Worm (Caenorhabditis elegans) whole organism, L1 larva: ENCODE data around the gene T05D4.2.
A peak's percentile ranks its signal among the peaks of the same experiment; 100 is the strongest.

Experiments used
- ama-1 ChIP-seq: fragments of 150-350 bp; optimal IDR thresholded peaks from 2 replicates; lab custom pipeline; 2014
- blmp-1 ChIP-seq: fragments of 150-350 bp; optimal IDR thresholded peaks from 2 replicates; lab custom pipeline; 2014; ENCODE audit warnings: missing biosample characterization, missing genetic modification characterization
- ceh-82 ChIP-seq, 3 experiments: fragments of 150-350 bp in 1 of 3; sonication (generic microtip) in 2 of 3; optimal IDR thresholded peaks; 2 replicates each; lab custom pipeline; 2014 to 2017; ENCODE audit warnings: missing biosample characterization in 3 of 3, missing genetic modification characterization in 3 of 3
- efl-1 ChIP-seq, 4 experiments: fragments of 150-350 bp; optimal IDR thresholded peaks in 3 of 4; peaks in 1 of 4; 1 replicate in 1 of 4; 2 replicates in 3 of 4; lab custom pipeline; 2014; ENCODE audit warnings: missing biosample characterization in 2 of 4, missing genetic modification characterization in 2 of 4, missing genetic modification reagents in 2 of 4
- egl-27 ChIP-seq, 2 experiments: fragments of 150-350 bp in 1 of 2; sonication (generic microtip); optimal IDR thresholded peaks; 3 replicates each; lab custom pipeline; 2017 to 2018; ENCODE audit warnings: missing biosample characterization in 2 of 2, missing genetic modification characterization in 2 of 2, missing genetic modification reagents in 2 of 2
- jun-1 ChIP-seq: fragments of 150-350 bp; optimal IDR thresholded peaks from 2 replicates; lab custom pipeline; 2014; ENCODE audit warnings: missing biosample characterization, missing genetic modification reagents, missing genetic modification characterization
- pqm-1 ChIP-seq: sonication (generic microtip); optimal IDR thresholded peaks from 3 replicates; lab custom pipeline; 2017; ENCODE audit warnings: missing biosample characterization, missing genetic modification characterization
- skn-1 ChIP-seq: fragments of 150-350 bp; optimal IDR thresholded peaks from 2 replicates; lab custom pipeline; 2014; ENCODE audit warnings: missing biosample characterization, missing genetic modification characterization
- snpc-4 ChIP-seq: fragments of 150-350 bp; optimal IDR thresholded peaks from 2 replicates; lab custom pipeline; 2014; ENCODE audit warnings: missing biosample characterization, missing genetic modification characterization
- unc-30 ChIP-seq: sonication (generic microtip); optimal IDR thresholded peaks from 2 replicates; lab custom pipeline; 2017; ENCODE audit warnings: missing biosample characterization, missing genetic modification characterization

ce11 chrIII:13565972-13566371 lies 3.1 kb upstream of the T05D4.2 start:
- no peak for TF ChIP-seq pqm-1
- TF ChIP-seq skn-1: no peak
- no peak for TF ChIP-seq blmp-1 (tag; lab: Kevin White, UChicago)
- TF ChIP-seq unc-30: no peak
- no peak for TF ChIP-seq snpc-4 (tag; lab: Kevin White, UChicago)
- peak in 2 of 3 experiments; percentile 8 to 11 for TF ChIP-seq ceh-82 (tag; optimal IDR thresholded peaks at IDR 0.05; lab: Kevin White, UChicago)
- no peak for TF ChIP-seq jun-1
- TF ChIP-seq efl-1 (optimal IDR thresholded peaks at IDR 0.05; lab: Kevin White, UChicago): peak in 1 of 2 experiments; percentile 3
- TF ChIP-seq efl-1 (GFP tag; optimal IDR thresholded peaks at IDR 0.05 in 1 of 2; lab: Kevin White, UChicago): no peak
- no peak for TF ChIP-seq egl-27 (tag; optimal IDR thresholded peaks at IDR 0.05; lab: Kevin White, UChicago)
- no peak for TF ChIP-seq ama-1 (lab: Kevin White, UChicago)
